Fruit fly (Drosophila melanogaster) whole organism, prepupa: Measurements from ENCODE around the gene Bub1.

Experiments
- CG10631 ChIP-seq: fragments of 200-800 bp; sonication (Bioruptor generic); optimal IDR thresholded peaks from 2 replicates; lab custom pipeline; 2016; ENCODE audit warnings: missing biosample characterization, missing genetic modification characterization
- CG10669 ChIP-seq: fragments of 200-800 bp; sonication (Bioruptor generic); optimal IDR thresholded peaks from 3 replicates; lab custom pipeline; 2018; ENCODE audit warnings: missing biosample characterization, mild to moderate bottlenecking, missing genetic modification characterization, moderate library complexity
- CG11762 ChIP-seq: fragments of 200-800 bp; sonication (Bioruptor generic); optimal IDR thresholded peaks from 3 replicates; lab custom pipeline; 2016; ENCODE audit warnings: missing biosample characterization, missing genetic modification characterization; ENCODE audit not compliant: insufficient read depth
- CG15336 ChIP-seq: fragments of 200-800 bp; sonication (Bioruptor generic); IDR thresholded peaks from 2 replicates; pipeline ENCODE4 v1.3.6; 2022; ENCODE audit warnings: missing biosample characterization, missing genetic modification characterization
- CG1621 ChIP-seq: fragments of 200-800 bp; sonication (Bioruptor generic); optimal IDR thresholded peaks from 3 replicates; lab custom pipeline; 2018; ENCODE audit warnings: missing biosample characterization, mild to moderate bottlenecking, missing genetic modification characterization
- CG34406 ChIP-seq: fragments of 200-800 bp; sonication (Bioruptor generic); optimal IDR thresholded peaks from 3 replicates; lab custom pipeline; 2016; ENCODE audit warnings: missing biosample characterization, missing genetic modification characterization
- CG3919 ChIP-seq: fragments of 200-800 bp; sonication (Bioruptor generic); optimal IDR thresholded peaks from 3 replicates; lab custom pipeline; 2016; ENCODE audit warnings: missing biosample characterization, missing genetic modification characterization
- CG4318 ChIP-seq: fragments of 200-800 bp; sonication (Bioruptor generic); optimal IDR thresholded peaks from 3 replicates; lab custom pipeline; 2017; ENCODE audit warnings: missing biosample characterization, mild to moderate bottlenecking, missing genetic modification characterization
- CG6163 ChIP-seq: fragments of 200-800 bp; sonication (Bioruptor generic); IDR thresholded peaks from 3 replicates; pipeline ENCODE4 v1.3.6; 2022; ENCODE audit warnings: missing biosample characterization, missing genetic modification characterization
- CG6276 ChIP-seq: fragments of 200-800 bp; sonication (Bioruptor generic); optimal IDR thresholded peaks from 2 replicates; lab custom pipeline; 2017; ENCODE audit warnings: missing biosample characterization, mild to moderate bottlenecking, missing genetic modification characterization
- CG6808 ChIP-seq: fragments of 200-800 bp; sonication (Bioruptor generic); optimal IDR thresholded peaks from 3 replicates; lab custom pipeline; 2017; ENCODE audit warnings: missing biosample characterization, missing genetic modification characterization, mild to moderate bottlenecking, moderate library complexity, missing genetic modification reagents
- CG6854 ChIP-seq: fragments of 200-800 bp; sonication (Bioruptor generic); optimal IDR thresholded peaks from 2 replicates; lab custom pipeline; 2017; ENCODE audit warnings: missing biosample characterization, mild to moderate bottlenecking, missing genetic modification characterization
- CG7368 ChIP-seq: fragments of 200-800 bp; sonication (Bioruptor generic); optimal IDR thresholded peaks from 3 replicates; lab custom pipeline; 2016; ENCODE audit warnings: missing biosample characterization, missing genetic modification characterization
- CG8119 ChIP-seq: fragments of 200-800 bp; sonication (Bioruptor generic); IDR thresholded peaks from 3 replicates; pipeline ENCODE4 v1.3.6; 2022; ENCODE audit warnings: missing biosample characterization, missing genetic modification characterization
- CG8319 ChIP-seq: fragments of 200-800 bp; sonication (Bioruptor generic); optimal IDR thresholded peaks from 3 replicates; lab custom pipeline; 2016; ENCODE audit warnings: missing biosample characterization, missing genetic modification characterization
- CG8632 ChIP-seq: fragments of 200-800 bp; sonication (Bioruptor generic); optimal IDR thresholded peaks from 3 replicates; lab custom pipeline; 2016; ENCODE audit warnings: missing biosample characterization, missing genetic modification characterization
- Eip75B ChIP-seq: fragments of 200-800 bp; sonication (Bioruptor generic); optimal IDR thresholded peaks from 3 replicates; lab custom pipeline; 2016; ENCODE audit warnings: missing biosample characterization, missing genetic modification characterization
- Eip78C ChIP-seq: fragments of 200-800 bp; sonication (Bioruptor generic); peaks from one replicate; lab custom pipeline; 2016; ENCODE audit warnings: missing biosample characterization, missing genetic modification characterization
- Eip93F ChIP-seq: fragments of 200-800 bp; sonication (Bioruptor generic); optimal IDR thresholded peaks from 2 replicates; lab custom pipeline; 2016; ENCODE audit warnings: missing biosample characterization, mild to moderate bottlenecking, missing genetic modification characterization
- Ets21C ChIP-seq: fragments of 200-800 bp; sonication (Bioruptor generic); optimal IDR thresholded peaks from 3 replicates; lab custom pipeline; 2016; ENCODE audit warnings: missing biosample characterization, missing genetic modification characterization
- Ets96B ChIP-seq: fragments of 200-800 bp; optimal IDR thresholded peaks from 2 replicates; lab custom pipeline; 2019; ENCODE audit warnings: missing biosample characterization, mild to moderate bottlenecking, missing genetic modification characterization, moderate library complexity
- Gug ChIP-seq: fragments of 200-800 bp; sonication (Bioruptor generic); IDR thresholded peaks from 2 replicates; pipeline ENCODE4 v1.3.6; 2022; ENCODE audit warnings: missing biosample characterization, missing genetic modification characterization
- Hr38 ChIP-seq: sonication (Bioruptor generic); optimal IDR thresholded peaks from 2 replicates; lab custom pipeline; 2016; ENCODE audit warnings: missing biosample characterization, missing genetic modification characterization
- achi ChIP-seq: fragments of 200-800 bp; sonication (Bioruptor generic); optimal IDR thresholded peaks from 3 replicates; lab custom pipeline; 2016; ENCODE audit warnings: missing biosample characterization, missing genetic modification characterization
- acj6 ChIP-seq: fragments of 200-800 bp; sonication (Bioruptor generic); optimal IDR thresholded peaks from 3 replicates; lab custom pipeline; 2016; ENCODE audit warnings: missing biosample characterization, missing genetic modification characterization
- dsx ChIP-seq: fragments of 200-800 bp; optimal IDR thresholded peaks from 3 replicates; lab custom pipeline; 2019; ENCODE audit warnings: missing biosample characterization, mild to moderate bottlenecking, missing genetic modification characterization, moderate library complexity; ENCODE audit not compliant: poor library complexity, severe bottlenecking
- eg ChIP-seq: fragments of 200-800 bp; sonication (Bioruptor generic); IDR thresholded peaks from 3 replicates; pipeline ENCODE4 v1.3.6; 2022; ENCODE audit warnings: missing biosample characterization, missing genetic modification characterization
- esn ChIP-seq: fragments of 200-800 bp; sonication (Bioruptor generic); optimal IDR thresholded peaks from 2 replicates; lab custom pipeline; 2016; ENCODE audit warnings: missing biosample characterization, mild to moderate bottlenecking, missing genetic modification characterization, moderate library complexity
- fd59A ChIP-seq: fragments of 200-800 bp; sonication (Bioruptor generic); optimal IDR thresholded peaks from 2 replicates; lab custom pipeline; 2017; ENCODE audit warnings: missing biosample characterization, mild to moderate bottlenecking, missing genetic modification characterization, missing genetic modification reagents
- fd85E ChIP-seq: fragments of 200-800 bp; sonication (Bioruptor generic); optimal IDR thresholded peaks from 3 replicates; lab custom pipeline; 2016; ENCODE audit warnings: missing biosample characterization, missing genetic modification characterization
- fkh ChIP-seq: fragments of 200-800 bp; sonication (Bioruptor generic); optimal IDR thresholded peaks from 3 replicates; lab custom pipeline; 2017; ENCODE audit warnings: missing biosample characterization, mild to moderate bottlenecking, missing genetic modification characterization, moderate library complexity
- lz ChIP-seq: fragments of 200-800 bp; sonication (Bioruptor generic); optimal IDR thresholded peaks from 3 replicates; lab custom pipeline; 2016; ENCODE audit warnings: missing biosample characterization, missing genetic modification characterization
- net ChIP-seq: fragments of 200-800 bp; sonication (Bioruptor generic); optimal IDR thresholded peaks from 3 replicates; lab custom pipeline; 2016; ENCODE audit warnings: missing biosample characterization, missing genetic modification characterization
- pdm3 ChIP-seq: fragments of 200-800 bp; sonication (Bioruptor generic); optimal IDR thresholded peaks from 3 replicates; lab custom pipeline; 2016; ENCODE audit warnings: missing biosample characterization, missing genetic modification characterization
- spab ChIP-seq: fragments of 200-800 bp; sonication (Bioruptor generic); optimal IDR thresholded peaks from 2 replicates; lab custom pipeline; 2017; ENCODE audit warnings: missing biosample characterization, mild to moderate bottlenecking, missing genetic modification characterization, missing genetic modification reagents
- ss ChIP-seq, 2 experiments: fragments of 200-800 bp; sonication (Bioruptor generic); optimal IDR thresholded peaks; 2 replicates in 1 of 2; 3 replicates in 1 of 2; lab custom pipeline; 2017 to 2018; ENCODE audit warnings: mild to moderate bottlenecking in 2 of 2, missing biosample characterization in 2 of 2, missing genetic modification characterization in 2 of 2, moderate library complexity in 1 of 2
- svp ChIP-seq: fragments of 200-800 bp; sonication (Bioruptor generic); peaks from one replicate; lab custom pipeline; 2016; ENCODE audit warnings: missing biosample characterization, missing genetic modification characterization
- topi ChIP-seq: fragments of 200-800 bp; sonication (Bioruptor generic); optimal IDR thresholded peaks from 3 replicates; lab custom pipeline; 2016; ENCODE audit warnings: missing biosample characterization, missing genetic modification characterization
- vri ChIP-seq: fragments of 200-800 bp; sonication (Bioruptor generic); optimal IDR thresholded peaks from 3 replicates; lab custom pipeline; 2016; ENCODE audit warnings: missing biosample characterization, mild to moderate bottlenecking, missing genetic modification characterization

The Bub1 gene

dm6 chr2L:5231437-5231836, 47.2 kb upstream of the Bub1 start (continued):
- TF ChIP-seq CG6163 (GFP tag; lab: Robert Waterston, UW) (0 out of 3 replicates have a peak, but pooled peaks have one; percentile 31), lz (GFP tag; lab: Kevin White, UChicago) (peak; percentile 48), fkh (peak; percentile 3), topi (peak; percentile 66), Ets96B (tag; lab: Kevin White, UChicago) (no peak), vri (GFP tag; lab: Kevin White, UChicago) (peak; percentile 49), Hr38 (GFP tag; lab: Kevin White, UChicago) (no peak)
- TF ChIP-seq, all 60 proteins: peak for 31

DNA sequence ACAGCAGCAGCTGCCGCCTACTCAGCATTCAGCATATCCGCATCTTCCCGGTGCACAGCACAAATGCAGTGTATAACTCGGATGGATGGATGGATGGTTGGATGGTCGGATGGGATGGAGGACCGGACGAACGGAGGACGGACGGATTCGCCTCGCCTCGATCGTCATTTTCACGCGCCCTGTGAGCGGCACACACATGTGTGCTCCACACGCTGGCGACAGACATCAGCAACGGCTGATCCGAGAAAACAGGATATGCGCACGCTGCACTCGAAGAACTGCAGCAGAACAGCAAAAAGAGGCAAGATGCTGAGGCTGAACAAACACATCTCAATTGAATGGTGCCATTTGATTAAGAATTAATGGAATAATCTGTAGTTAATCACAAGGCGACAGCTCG, 46.5 kb upstream of the Bub1 start:
- no peak for TF ChIP-seq CG3919 (GFP tag; lab: Kevin White, UChicago)
- TF ChIP-seq CG4318 (GFP tag; lab: Kevin White, UChicago) = no peak
- TF ChIP-seq fd85E (GFP tag; lab: Kevin White, UChicago) = no peak
- TF ChIP-seq CG11762 = no peak
- no peak for TF ChIP-seq CG6808 (GFP tag; lab: Kevin White, UChicago)
- TF ChIP-seq topi = no peak
- TF ChIP-seq Eip75B (GFP tag; lab: Kevin White, UChicago) = no peak
- peak; percentile 57 for TF ChIP-seq Eip78C (GFP tag; lab: Kevin White, UChicago)
- TF ChIP-seq acj6 = no peak
- TF ChIP-seq CG8632 (GFP tag; lab: Kevin White, UChicago) = no peak
- TF ChIP-seq CG8119 = no peak
- no peak for TF ChIP-seq Ets21C (GFP tag; lab: Kevin White, UChicago)
- 0 out of 3 replicates have a peak, but pooled peaks have one; percentile 29 for TF ChIP-seq CG6163 (GFP tag; lab: Robert Waterston, UW)
- TF ChIP-seq fd59A (GFP tag; lab: Kevin White, UChicago) = no peak
- no peak for TF ChIP-seq CG7368 (GFP tag; lab: Kevin White, UChicago)
- no peak for TF ChIP-seq CG10631
- TF ChIP-seq CG6276 = no peak
- no peak for TF ChIP-seq eg (GFP tag; lab: Robert Waterston, UW)
- TF ChIP-seq net = peak; percentile 14
- TF ChIP-seq CG6854 = no peak
- no peak for TF ChIP-seq vri (GFP tag; lab: Kevin White, UChicago)
- no peak for TF ChIP-seq CG8319 (GFP tag; lab: Kevin White, UChicago)
- peak; percentile 21 for TF ChIP-seq CG1621
- TF ChIP-seq Eip93F (GFP tag; lab: Kevin White, UChicago) = no peak
- no peak for TF ChIP-seq esn (GFP tag; lab: Kevin White, UChicago)
- TF ChIP-seq ss (GFP tag; optimal IDR thresholded peaks at IDR 0.05; lab: Kevin White, UChicago) = no peak
- TF ChIP-seq Gug (GFP tag; lab: Robert Waterston, UW) = no peak
- no peak for TF ChIP-seq svp (GFP tag; lab: Kevin White, UChicago)

DNA sequence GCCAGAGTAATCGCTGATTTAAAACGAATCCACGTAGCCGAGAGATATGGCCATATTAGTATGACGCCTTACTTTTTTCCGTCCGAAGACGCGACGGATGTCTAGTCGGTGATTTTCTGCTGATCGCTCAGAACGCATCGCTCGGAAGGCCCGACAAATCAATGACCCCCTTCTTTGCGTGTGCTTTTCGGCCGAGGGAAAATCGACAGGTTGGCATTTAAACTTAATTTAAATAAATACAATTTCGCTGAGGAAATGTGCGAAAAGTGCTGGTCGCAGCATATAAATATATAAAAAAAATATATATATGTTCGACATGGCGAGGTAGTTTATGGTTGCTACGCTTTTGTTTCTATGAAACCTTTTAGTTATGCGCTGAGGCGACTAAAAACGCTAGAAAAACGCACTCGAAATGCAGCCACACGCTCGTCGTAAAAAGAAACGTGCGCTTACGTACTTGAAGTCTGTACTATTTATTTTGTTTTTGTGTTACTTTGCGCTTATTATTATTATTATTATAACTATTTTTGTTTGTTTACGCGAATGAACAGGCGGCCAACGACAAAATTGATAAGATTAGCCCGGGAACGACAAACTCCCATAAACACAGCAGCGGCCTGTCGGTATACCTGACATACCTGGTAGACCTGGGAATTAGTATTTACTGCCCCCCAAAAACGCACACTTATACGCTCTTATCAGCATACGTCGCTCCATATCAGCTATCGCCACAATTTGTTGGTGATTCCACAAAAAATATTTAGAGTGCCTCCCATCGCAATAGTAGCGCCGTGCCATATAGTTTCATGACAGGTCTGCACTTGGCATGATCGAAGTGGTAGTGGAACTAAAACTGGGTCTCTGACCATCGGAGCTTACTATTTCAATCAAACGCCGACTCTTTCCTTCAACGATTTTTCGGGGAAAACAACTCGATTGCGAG, 45.4 kb upstream of the Bub1 start:
- TF ChIP-seq fkh (peak; percentile 77), spab (GFP tag; lab: Kevin White, UChicago) (no peak)

DNA sequence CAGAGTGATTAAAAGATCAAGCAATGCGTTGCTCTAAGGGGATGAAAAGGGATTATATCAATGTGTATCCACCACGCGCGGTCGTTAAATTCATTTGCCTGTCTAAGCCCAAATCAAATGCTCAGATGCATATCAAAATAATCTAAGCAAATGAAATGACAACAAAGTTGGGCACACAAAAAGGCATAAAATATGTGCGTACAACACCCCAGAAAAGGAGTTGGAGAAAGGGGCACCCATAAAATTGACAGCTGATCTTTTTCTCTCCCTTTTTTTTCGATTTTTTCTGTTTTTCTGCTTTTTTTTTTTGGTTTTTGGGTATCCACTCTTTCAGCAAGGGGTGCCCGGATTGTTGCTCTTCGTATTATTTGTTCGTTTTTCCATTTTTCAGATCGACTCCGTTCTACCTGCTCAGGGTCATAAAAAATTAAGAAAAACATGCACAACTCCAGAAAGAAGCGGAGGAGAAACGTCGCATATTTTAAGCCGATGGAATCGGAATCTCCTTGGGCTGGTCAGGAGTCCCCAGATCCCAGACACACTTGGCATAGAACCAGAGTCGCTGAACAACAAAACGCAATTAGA, 43.9 kb upstream of the Bub1 start:
- TF ChIP-seq CG8632 (GFP tag; lab: Kevin White, UChicago) (no peak), pdm3 (GFP tag; lab: Kevin White, UChicago) (no peak), CG10669 (GFP tag; lab: Kevin White, UChicago) (no peak), net (no peak), CG6808 (GFP tag; lab: Kevin White, UChicago) (peak; percentile 2), CG6163 (GFP tag; lab: Robert Waterston, UW) (no peak), fd59A (GFP tag; lab: Kevin White, UChicago) (no peak), spab (GFP tag; lab: Kevin White, UChicago) (no peak), topi (no peak), fkh (peak; percentile 19), ss (GFP tag; optimal IDR thresholded peaks at IDR 0.05; lab: Kevin White, UChicago) (peak; percentile 29 to 42), CG6854 (no peak), dsx (GFP tag; lab: Kevin White, UChicago) (no peak), CG10631 (no peak), Ets21C (GFP tag; lab: Kevin White, UChicago) (no peak), CG15336 (GFP tag; lab: Robert Waterston, UW) (no peak), CG34406 (GFP tag; lab: Kevin White, UChicago) (no peak), achi (no peak)
